Worm (Caenorhabditis elegans) whole organism, L2 larva: ENCODE data around the gene srbc-6.

Experiments used
- C34F6.9 ChIP-seq: fragments of 150-350 bp; optimal IDR thresholded peaks from 2 replicates; lab custom pipeline; 2014; ENCODE audit warnings: missing biosample characterization, missing genetic modification characterization
- F13H6.1 ChIP-seq: sonication (generic microtip); optimal IDR thresholded peaks from 2 replicates; lab custom pipeline; 2016; ENCODE audit warnings: missing genetic modification characterization, missing compliant biosample characterization
- Y55F3AM.14 ChIP-seq: fragments of 200-800 bp; sonication (Bioruptor generic); optimal IDR thresholded peaks from 2 replicates; lab custom pipeline; 2018; ENCODE audit warnings: mild to moderate bottlenecking, missing genetic modification characterization, missing compliant biosample characterization
- aly-2 ChIP-seq: fragments of 150-350 bp; optimal IDR thresholded peaks from 2 replicates; lab custom pipeline; 2014; ENCODE audit warnings: missing biosample characterization, missing genetic modification characterization
- ama-1 ChIP-seq: fragments of 150-350 bp; optimal IDR thresholded peaks from 2 replicates; lab custom pipeline; 2018; ENCODE audit warnings: inconsistent platforms
- ceh-82 ChIP-seq: fragments of 150-350 bp; optimal IDR thresholded peaks from 2 replicates; lab custom pipeline; 2014; ENCODE audit warnings: missing biosample characterization, missing genetic modification characterization
- crh-2 ChIP-seq: sonication (generic microtip); optimal IDR thresholded peaks from 2 replicates; lab custom pipeline; 2017; ENCODE audit warnings: missing biosample characterization, missing genetic modification characterization
- dmd-4 ChIP-seq: sonication (generic microtip); optimal IDR thresholded peaks from 2 replicates; lab custom pipeline; 2017; ENCODE audit warnings: missing biosample characterization, missing genetic modification characterization
- elt-1 ChIP-seq: fragments of 150-350 bp; optimal IDR thresholded peaks from 2 replicates; lab custom pipeline; 2014; ENCODE audit warnings: missing biosample characterization, missing genetic modification characterization
- elt-3 ChIP-seq: sonication (generic microtip); optimal IDR thresholded peaks from 2 replicates; lab custom pipeline; 2017; ENCODE audit warnings: missing biosample characterization, missing genetic modification characterization
- fos-1 ChIP-seq: fragments of 150-350 bp; optimal IDR thresholded peaks from 2 replicates; lab custom pipeline; 2014; ENCODE audit warnings: missing biosample characterization, missing genetic modification characterization
- lin-11 ChIP-seq: fragments of 150-350 bp; sonication (generic microtip); optimal IDR thresholded peaks from 2 replicates; lab custom pipeline; 2014; ENCODE audit warnings: missing biosample characterization, missing genetic modification characterization, inconsistent platforms, mixed read lengths
- lin-13 ChIP-seq: fragments of 150-350 bp; optimal IDR thresholded peaks from 2 replicates; lab custom pipeline; 2014; ENCODE audit warnings: missing biosample characterization, missing genetic modification reagents, missing genetic modification characterization
- lin-39 ChIP-seq: fragments of 150-350 bp; optimal IDR thresholded peaks from 2 replicates; lab custom pipeline; 2014; ENCODE audit warnings: missing biosample characterization, missing genetic modification reagents, missing genetic modification characterization
- lsy-2 ChIP-seq, 2 experiments: fragments of 150-350 bp in 1 of 2; sonication (generic microtip) in 1 of 2; optimal IDR thresholded peaks; 2 replicates each; lab custom pipeline; 2014 to 2017; ENCODE audit warnings: missing biosample characterization in 2 of 2, missing genetic modification characterization in 2 of 2
- mab-5 ChIP-seq: fragments of 150-350 bp; optimal IDR thresholded peaks from 2 replicates; lab custom pipeline; 2014; ENCODE audit warnings: missing biosample characterization, missing genetic modification characterization
- mbf-1 ChIP-seq: sonication (generic microtip); optimal IDR thresholded peaks from 2 replicates; lab custom pipeline; 2017; ENCODE audit warnings: missing biosample characterization, missing genetic modification characterization
- mdl-1 ChIP-seq, 2 experiments: fragments of 150-350 bp in 1 of 2; sonication (generic microtip) in 1 of 2; optimal IDR thresholded peaks; 2 replicates each; lab custom pipeline; 2017; ENCODE audit warnings: missing biosample characterization in 2 of 2, missing genetic modification characterization in 2 of 2
- nhr-11 ChIP-seq: fragments of 150-350 bp; optimal IDR thresholded peaks from 2 replicates; lab custom pipeline; 2014; ENCODE audit warnings: missing biosample characterization, missing genetic modification characterization
- nhr-12 ChIP-seq: fragments of 150-350 bp; optimal IDR thresholded peaks from 2 replicates; lab custom pipeline; 2014; ENCODE audit warnings: missing biosample characterization, missing genetic modification characterization
- nhr-129 ChIP-seq: fragments of 150-350 bp; optimal IDR thresholded peaks from 2 replicates; lab custom pipeline; 2014; ENCODE audit warnings: missing biosample characterization, missing genetic modification characterization
- nhr-23 ChIP-seq: fragments of 150-350 bp; optimal IDR thresholded peaks from 2 replicates; lab custom pipeline; 2014; ENCODE audit warnings: missing biosample characterization, missing genetic modification reagents, missing genetic modification characterization
- nhr-25 ChIP-seq: fragments of 150-350 bp; sonication (generic microtip); optimal IDR thresholded peaks from 3 replicates; lab custom pipeline; 2014; ENCODE audit warnings: missing biosample characterization, missing genetic modification characterization
- nhr-6 ChIP-seq: fragments of 150-350 bp; optimal IDR thresholded peaks from 2 replicates; lab custom pipeline; 2014; ENCODE audit warnings: missing biosample characterization, missing genetic modification characterization
- nhr-77 ChIP-seq: fragments of 150-350 bp; optimal IDR thresholded peaks from 2 replicates; lab custom pipeline; 2014; ENCODE audit warnings: missing biosample characterization, missing genetic modification characterization
- peb-1 ChIP-seq: fragments of 150-350 bp; optimal IDR thresholded peaks from 2 replicates; lab custom pipeline; 2014; ENCODE audit warnings: missing biosample characterization, missing genetic modification characterization
- skn-1 ChIP-seq: sonication (generic microtip); optimal IDR thresholded peaks from 2 replicates; lab custom pipeline; 2017; ENCODE audit warnings: missing biosample characterization, missing genetic modification characterization
- sma-3 ChIP-seq: sonication (generic microtip); optimal IDR thresholded peaks from 2 replicates; lab custom pipeline; 2016; ENCODE audit warnings: missing genetic modification reagents, missing genetic modification characterization, missing compliant biosample characterization
- snpc-4 ChIP-seq: fragments of 150-350 bp; optimal IDR thresholded peaks from 2 replicates; lab custom pipeline; 2014; ENCODE audit warnings: missing biosample characterization, missing genetic modification characterization
- unc-39 ChIP-seq: fragments of 150-350 bp; optimal IDR thresholded peaks from 2 replicates; lab custom pipeline; 2014; ENCODE audit warnings: missing biosample characterization, missing genetic modification characterization
- unc-55 ChIP-seq: fragments of 150-350 bp; sonication (generic microtip); optimal IDR thresholded peaks from 3 replicates; lab custom pipeline; 2014; ENCODE audit warnings: missing biosample characterization, missing genetic modification reagents, missing genetic modification characterization
- unc-62 ChIP-seq: fragments of 150-350 bp; optimal IDR thresholded peaks from 2 replicates; lab custom pipeline; 2014; ENCODE audit warnings: missing biosample characterization, missing genetic modification reagents, missing genetic modification characterization
- zag-1 ChIP-seq: fragments of 150-350 bp; optimal IDR thresholded peaks from 2 replicates; lab custom pipeline; 2014; ENCODE audit warnings: missing biosample characterization, missing genetic modification characterization
- ztf-1 ChIP-seq: fragments of 200-800 bp; sonication (Bioruptor generic); conservative IDR thresholded peaks from 2 replicates; pipeline ENCODE4 v1.3.6; 2022; ENCODE audit warnings: missing genetic modification characterization, missing compliant biosample characterization
- ztf-11 ChIP-seq: sonication (generic microtip); optimal IDR thresholded peaks from 2 replicates; lab custom pipeline; 2017; ENCODE audit warnings: missing biosample characterization, missing genetic modification characterization
- ztf-4 ChIP-seq: fragments of 150-350 bp; optimal IDR thresholded peaks from 2 replicates; lab custom pipeline; 2014; ENCODE audit warnings: missing biosample characterization, missing genetic modification characterization

Gene srbc-6

DNA sequence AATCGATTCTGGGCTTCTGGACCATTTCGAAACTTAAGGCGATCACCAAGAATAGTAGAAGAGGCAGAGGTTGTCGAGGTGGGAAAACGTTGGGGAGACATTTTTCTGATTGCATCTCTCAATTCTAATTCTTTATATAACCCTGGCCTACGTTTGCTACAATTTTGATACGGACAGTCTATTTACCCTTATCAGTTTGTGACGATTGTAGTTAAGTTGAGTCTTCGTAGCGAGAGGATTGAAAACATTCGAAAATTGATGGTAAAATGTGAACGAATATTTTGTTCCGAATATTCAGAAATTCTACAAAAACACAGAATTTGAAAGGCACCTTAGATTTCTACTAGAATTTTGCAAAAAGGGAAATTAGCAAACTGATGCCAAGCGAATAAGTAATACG lies 42.3 kb upstream of the srbc-6 start, which contains the start of gene Y73C8C.10:
Gene Y73C8C.10, minus strand, starts transcription at position 101 of the 400 bp plus-strand sequence.
- TF ChIP-seq dmd-4 (tag; lab: Kevin White, UChicago) (no peak), F13H6.1 (tag; lab: Kevin White, UChicago) (no peak), nhr-6 (no peak), sma-3 (GFP tag; lab: Kevin White, UChicago) (no peak), peb-1 (tag; lab: Kevin White, UChicago) (no peak), elt-1 (no peak), nhr-23 (no peak), nhr-11 (tag; lab: Kevin White, UChicago) (no peak), unc-62 (GFP tag; lab: Kevin White, UChicago) (no peak), snpc-4 (tag; lab: Kevin White, UChicago) (no peak), zag-1 (tag; lab: Kevin White, UChicago) (no peak), mab-5 (tag; lab: Kevin White, UChicago) (no peak), ztf-1 (no peak), mdl-1 (tag; optimal IDR thresholded peaks at IDR 0.05; lab: Kevin White, UChicago) (no peak), ztf-11 (tag; lab: Kevin White, UChicago) (no peak)

DNA sequence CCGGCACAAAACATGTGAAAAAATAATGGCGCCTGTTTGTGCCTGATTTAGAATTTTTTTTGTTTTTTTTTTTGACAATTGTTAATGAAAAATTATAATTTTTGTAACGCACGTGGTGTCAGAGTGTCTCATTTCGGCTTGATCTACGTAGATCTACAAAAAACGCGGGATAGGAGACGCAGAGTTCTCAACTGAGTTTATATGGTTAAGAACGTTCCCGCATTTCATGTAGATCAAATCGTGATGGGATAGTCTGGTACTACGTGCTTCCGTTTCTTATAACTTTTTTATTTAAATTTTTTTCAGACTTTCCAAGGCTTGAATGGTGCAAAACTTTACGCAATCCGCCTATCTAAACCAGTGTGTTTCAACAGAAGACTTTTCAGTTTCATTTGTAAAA lies 41.1 kb upstream of the srbc-6 start, which contains the start of gene tat-6:
Gene tat-6, plus strand, starts transcription at position 301 of the 400 bp plus-strand sequence.
- no peak for TF ChIP-seq Y55F3AM.14 (GFP tag; lab: Kevin White, UChicago)

DNA sequence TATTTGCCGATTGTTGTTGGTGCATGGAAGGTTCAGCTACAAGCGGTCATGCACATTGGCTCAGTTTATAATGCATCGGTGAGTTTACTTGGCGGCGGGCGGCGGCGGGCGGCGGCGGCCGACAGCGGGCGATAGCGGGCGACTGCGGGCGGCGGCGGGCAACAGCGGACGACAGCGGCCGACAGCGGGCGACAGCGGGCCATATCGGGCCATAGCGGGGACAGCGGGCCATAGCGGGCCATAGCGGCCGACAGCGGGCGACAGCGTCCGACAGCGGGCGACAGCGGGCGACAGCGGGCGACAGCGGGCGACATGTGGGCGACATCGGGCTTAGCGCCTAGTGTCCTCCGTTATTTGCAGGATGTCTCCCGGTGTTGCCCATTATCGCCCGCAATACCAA lies 37.8 kb upstream of the srbc-6 start:
- TF ChIP-seq nhr-11 (tag; lab: Kevin White, UChicago) (no peak), dmd-4 (tag; lab: Kevin White, UChicago) (no peak), nhr-12 (tag; lab: Kevin White, UChicago) (no peak), ztf-1 (no peak), skn-1 (tag; lab: Kevin White, UChicago) (no peak), ama-1 (lab: Kevin White, UChicago) (no peak), unc-62 (GFP tag; lab: Kevin White, UChicago) (no peak), crh-2 (no peak), ztf-4 (tag; lab: Kevin White, UChicago) (no peak)

DNA sequence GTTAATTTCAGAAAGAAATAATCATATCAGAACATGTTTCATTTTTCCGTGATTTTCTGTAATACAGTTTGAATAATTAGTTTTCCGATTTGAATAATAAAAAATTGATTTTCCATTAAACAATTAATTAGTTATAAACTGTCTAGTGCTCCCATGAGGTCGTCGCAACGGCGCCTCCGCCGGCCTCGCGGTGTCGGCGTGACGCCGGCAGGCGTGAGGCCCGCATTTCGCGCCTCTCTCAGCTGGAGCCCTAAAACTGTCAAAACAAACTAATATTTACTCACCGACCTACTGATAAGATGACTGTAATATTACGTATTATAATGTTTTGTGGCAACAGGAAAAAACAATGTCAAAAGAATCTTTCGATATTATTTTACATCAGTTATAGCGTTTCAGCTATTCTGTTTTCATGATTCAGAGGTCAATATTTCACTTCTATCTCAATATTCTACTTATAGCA lies 36.6 kb upstream of the srbc-6 start, which contains the start of gene F02C9.2:
Gene F02C9.2, plus strand, starts transcription at position 413 of the 463 bp plus-strand sequence.
- TF ChIP-seq lsy-2 (tag; optimal IDR thresholded peaks at IDR 0.05; lab: Kevin White, UChicago), result no peak
- no peak for TF ChIP-seq ztf-4 (tag; lab: Kevin White, UChicago)
- no peak for TF ChIP-seq lin-11 (tag; lab: Kevin White, UChicago)
- TF ChIP-seq elt-3 (tag; lab: Kevin White, UChicago), result no peak
- no peak for TF ChIP-seq ama-1 (lab: Kevin White, UChicago)
- no peak for TF ChIP-seq C34F6.9 (tag; lab: Kevin White, UChicago)
- no peak for TF ChIP-seq unc-55
- no peak for TF ChIP-seq nhr-25
- TF ChIP-seq F13H6.1 (tag; lab: Kevin White, UChicago), result no peak
- TF ChIP-seq lin-13 (GFP tag; lab: Kevin White, UChicago), result no peak
- no peak for TF ChIP-seq snpc-4 (tag; lab: Kevin White, UChicago)
- TF ChIP-seq, all 48 proteins: peak for 0

DNA sequence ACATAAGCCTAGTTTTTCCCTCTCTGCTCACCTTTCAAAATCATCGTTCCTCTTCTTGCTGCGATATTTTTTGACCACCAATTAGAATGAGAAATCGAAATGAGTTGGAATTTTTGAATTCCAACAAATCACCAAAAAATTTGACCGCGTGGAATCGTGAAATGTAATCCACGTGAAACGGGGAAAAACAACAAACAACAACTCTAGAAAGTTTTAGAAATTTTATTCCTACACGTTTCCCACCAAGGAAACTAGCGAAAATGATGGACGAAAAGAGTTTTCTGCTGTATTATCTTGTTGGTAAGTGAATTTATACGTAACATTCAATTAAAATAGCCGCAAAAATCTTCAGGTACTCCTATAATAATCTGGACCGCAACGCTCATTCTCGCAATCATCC lies 31.4 kb upstream of the srbc-6 start, which contains the start of the genes irld-3 and F02C9.1:
Gene irld-3, minus strand, starts transcription at position 101 of the 400 bp plus-strand sequence.
Gene F02C9.1, plus strand, starts transcription at position 216 of the 400 bp plus-strand sequence.
- TF ChIP-seq nhr-77 (tag; lab: Kevin White, UChicago) (no peak), ama-1 (lab: Kevin White, UChicago) (no peak)
- TF ChIP-seq, all 48 proteins: peak for 0

DNA sequence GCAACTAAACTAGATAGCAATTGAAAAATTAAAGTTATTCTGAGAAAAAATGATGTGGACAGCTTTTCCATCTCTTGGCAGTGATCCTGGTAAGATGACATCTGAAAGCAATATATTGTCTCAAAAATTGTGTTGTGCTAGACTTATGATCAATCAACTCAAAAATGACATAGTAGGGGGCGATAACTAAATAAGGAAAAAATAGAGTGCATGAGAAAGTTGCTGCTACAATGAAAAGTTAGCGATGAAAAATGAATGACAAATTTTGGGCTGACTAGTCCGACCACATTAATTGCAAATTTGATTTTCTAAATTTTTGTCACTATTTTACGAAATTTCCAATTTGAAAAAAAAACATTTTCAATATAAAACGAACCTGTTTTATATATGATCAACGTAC lies 28.7 kb upstream of the srbc-6 start, which contains the start of gene srab-9:
Gene srab-9, minus strand, starts transcription at position 101 of the 400 bp plus-strand sequence.
- TF ChIP-seq nhr-129 (tag; lab: Kevin White, UChicago), result no peak
- TF ChIP-seq mbf-1 (tag; lab: Kevin White, UChicago), result no peak
- TF ChIP-seq nhr-11 (tag; lab: Kevin White, UChicago), result no peak
- no peak for TF ChIP-seq nhr-25
- TF ChIP-seq mab-5 (tag; lab: Kevin White, UChicago), result no peak
- no peak for TF ChIP-seq unc-62 (GFP tag; lab: Kevin White, UChicago)
- no peak for TF ChIP-seq nhr-12 (tag; lab: Kevin White, UChicago)
- no peak for TF ChIP-seq ztf-11 (tag; lab: Kevin White, UChicago)
- TF ChIP-seq lin-13 (GFP tag; lab: Kevin White, UChicago), result no peak
- TF ChIP-seq ceh-82 (tag; lab: Kevin White, UChicago), result no peak
- no peak for TF ChIP-seq snpc-4 (tag; lab: Kevin White, UChicago)
- no peak for TF ChIP-seq Y55F3AM.14 (GFP tag; lab: Kevin White, UChicago)
- no peak for TF ChIP-seq nhr-23
- TF ChIP-seq lin-11 (tag; lab: Kevin White, UChicago), result no peak
- TF ChIP-seq lin-39, result no peak
- TF ChIP-seq fos-1 (tag; lab: Kevin White, UChicago), result no peak
- TF ChIP-seq ztf-4 (tag; lab: Kevin White, UChicago), result no peak
- TF ChIP-seq unc-39 (tag; lab: Kevin White, UChicago), result no peak
- no peak for TF ChIP-seq aly-2 (tag; lab: Kevin White, UChicago)
- TF ChIP-seq, all 48 proteins: peak for 0
